Fruit fly (Drosophila melanogaster) whole organism, prepupa: Measurements from ENCODE around the gene Rhau.

Source experiments
- Blimp-1 ChIP-seq: fragments of 200-800 bp; sonication (Bioruptor generic); optimal IDR thresholded peaks from 3 replicates; lab custom pipeline; 2017; ENCODE audit warnings: missing biosample characterization, missing genetic modification characterization, mild to moderate bottlenecking, moderate library complexity, missing genetic modification reagents
- CG10631 ChIP-seq: fragments of 200-800 bp; sonication (Bioruptor generic); optimal IDR thresholded peaks from 2 replicates; lab custom pipeline; 2016; ENCODE audit warnings: missing biosample characterization, missing genetic modification characterization
- CG10669 ChIP-seq: fragments of 200-800 bp; sonication (Bioruptor generic); optimal IDR thresholded peaks from 3 replicates; lab custom pipeline; 2018; ENCODE audit warnings: missing biosample characterization, mild to moderate bottlenecking, missing genetic modification characterization, moderate library complexity
- CG11294 ChIP-seq: fragments of 200-800 bp; sonication (Bioruptor generic); IDR thresholded peaks from 2 replicates; pipeline ENCODE4 v1.3.6; 2022; ENCODE audit warnings: missing biosample characterization, missing genetic modification characterization
- CG11762 ChIP-seq: fragments of 200-800 bp; sonication (Bioruptor generic); optimal IDR thresholded peaks from 3 replicates; lab custom pipeline; 2016; ENCODE audit warnings: missing biosample characterization, missing genetic modification characterization; ENCODE audit not compliant: insufficient read depth
- CG11902 ChIP-seq: fragments of 200-800 bp; sonication (Bioruptor generic); optimal IDR thresholded peaks from 3 replicates; lab custom pipeline; 2016; ENCODE audit warnings: missing biosample characterization, missing genetic modification characterization
- CG16779 ChIP-seq: fragments of 200-800 bp; sonication (Bioruptor generic); optimal IDR thresholded peaks from 3 replicates; lab custom pipeline; 2017; ENCODE audit warnings: missing biosample characterization, mild to moderate bottlenecking, missing genetic modification characterization
- CG31627 ChIP-seq: fragments of 200-800 bp; sonication (Bioruptor generic); optimal IDR thresholded peaks from 3 replicates; lab custom pipeline; 2016; ENCODE audit warnings: missing biosample characterization, missing genetic modification characterization
- CG34406 ChIP-seq: fragments of 200-800 bp; sonication (Bioruptor generic); optimal IDR thresholded peaks from 3 replicates; lab custom pipeline; 2016; ENCODE audit warnings: missing biosample characterization, missing genetic modification characterization
- CG3919 ChIP-seq: fragments of 200-800 bp; sonication (Bioruptor generic); optimal IDR thresholded peaks from 3 replicates; lab custom pipeline; 2016; ENCODE audit warnings: missing biosample characterization, missing genetic modification characterization
- CG4318 ChIP-seq: fragments of 200-800 bp; sonication (Bioruptor generic); optimal IDR thresholded peaks from 3 replicates; lab custom pipeline; 2017; ENCODE audit warnings: missing biosample characterization, mild to moderate bottlenecking, missing genetic modification characterization
- CG6163 ChIP-seq: fragments of 200-800 bp; sonication (Bioruptor generic); IDR thresholded peaks from 3 replicates; pipeline ENCODE4 v1.3.6; 2022; ENCODE audit warnings: missing biosample characterization, missing genetic modification characterization
- CG6854 ChIP-seq: fragments of 200-800 bp; sonication (Bioruptor generic); optimal IDR thresholded peaks from 2 replicates; lab custom pipeline; 2017; ENCODE audit warnings: missing biosample characterization, mild to moderate bottlenecking, missing genetic modification characterization
- CG7368 ChIP-seq: fragments of 200-800 bp; sonication (Bioruptor generic); optimal IDR thresholded peaks from 3 replicates; lab custom pipeline; 2016; ENCODE audit warnings: missing biosample characterization, missing genetic modification characterization
- CG8119 ChIP-seq: fragments of 200-800 bp; sonication (Bioruptor generic); IDR thresholded peaks from 3 replicates; pipeline ENCODE4 v1.3.6; 2022; ENCODE audit warnings: missing biosample characterization, missing genetic modification characterization
- Eip78C ChIP-seq: fragments of 200-800 bp; sonication (Bioruptor generic); peaks from one replicate; lab custom pipeline; 2016; ENCODE audit warnings: missing biosample characterization, missing genetic modification characterization
- Ets96B ChIP-seq: fragments of 200-800 bp; optimal IDR thresholded peaks from 2 replicates; lab custom pipeline; 2019; ENCODE audit warnings: missing biosample characterization, mild to moderate bottlenecking, missing genetic modification characterization, moderate library complexity
- Gug ChIP-seq: fragments of 200-800 bp; sonication (Bioruptor generic); IDR thresholded peaks from 2 replicates; pipeline ENCODE4 v1.3.6; 2022; ENCODE audit warnings: missing biosample characterization, missing genetic modification characterization
- Hr39 ChIP-seq: fragments of 200-800 bp; sonication (Bioruptor generic); optimal IDR thresholded peaks from 2 replicates; lab custom pipeline; 2016; ENCODE audit warnings: missing biosample characterization, missing genetic modification characterization
- Hr4 ChIP-seq: fragments of 200-800 bp; sonication (Bioruptor generic); optimal IDR thresholded peaks from 3 replicates; lab custom pipeline; 2016; ENCODE audit warnings: missing biosample characterization, missing genetic modification characterization
- Met ChIP-seq: fragments of 200-800 bp; sonication (Bioruptor generic); optimal IDR thresholded peaks from 3 replicates; lab custom pipeline; 2016; ENCODE audit warnings: missing biosample characterization, missing genetic modification characterization
- OdsH ChIP-seq: fragments of 200-800 bp; sonication (Bioruptor generic); optimal IDR thresholded peaks from 3 replicates; lab custom pipeline; 2016; ENCODE audit warnings: missing biosample characterization, missing genetic modification characterization
- Smox ChIP-seq: fragments of 200-800 bp; sonication (Bioruptor generic); optimal IDR thresholded peaks from 3 replicates; lab custom pipeline; 2016; ENCODE audit warnings: missing biosample characterization, missing genetic modification characterization
- Sox15 ChIP-seq: fragments of 200-800 bp; sonication (Bioruptor generic); optimal IDR thresholded peaks from 3 replicates; lab custom pipeline; 2016; ENCODE audit warnings: missing biosample characterization, missing genetic modification characterization
- achi ChIP-seq: fragments of 200-800 bp; sonication (Bioruptor generic); optimal IDR thresholded peaks from 3 replicates; lab custom pipeline; 2016; ENCODE audit warnings: missing biosample characterization, missing genetic modification characterization
- acj6 ChIP-seq: fragments of 200-800 bp; sonication (Bioruptor generic); optimal IDR thresholded peaks from 3 replicates; lab custom pipeline; 2016; ENCODE audit warnings: missing biosample characterization, missing genetic modification characterization
- cyc ChIP-seq: fragments of 200-800 bp; sonication (Bioruptor generic); optimal IDR thresholded peaks from 3 replicates; lab custom pipeline; 2016; ENCODE audit warnings: missing biosample characterization, missing genetic modification characterization
- dsx ChIP-seq: fragments of 200-800 bp; optimal IDR thresholded peaks from 3 replicates; lab custom pipeline; 2019; ENCODE audit warnings: missing biosample characterization, mild to moderate bottlenecking, missing genetic modification characterization, moderate library complexity; ENCODE audit not compliant: poor library complexity, severe bottlenecking
- eg ChIP-seq: fragments of 200-800 bp; sonication (Bioruptor generic); IDR thresholded peaks from 3 replicates; pipeline ENCODE4 v1.3.6; 2022; ENCODE audit warnings: missing biosample characterization, missing genetic modification characterization
- esn ChIP-seq: fragments of 200-800 bp; sonication (Bioruptor generic); optimal IDR thresholded peaks from 2 replicates; lab custom pipeline; 2016; ENCODE audit warnings: missing biosample characterization, mild to moderate bottlenecking, missing genetic modification characterization, moderate library complexity
- fd59A ChIP-seq: fragments of 200-800 bp; sonication (Bioruptor generic); optimal IDR thresholded peaks from 2 replicates; lab custom pipeline; 2017; ENCODE audit warnings: missing biosample characterization, mild to moderate bottlenecking, missing genetic modification characterization, missing genetic modification reagents
- fd85E ChIP-seq: fragments of 200-800 bp; sonication (Bioruptor generic); optimal IDR thresholded peaks from 3 replicates; lab custom pipeline; 2016; ENCODE audit warnings: missing biosample characterization, missing genetic modification characterization
- pdm3 ChIP-seq: fragments of 200-800 bp; sonication (Bioruptor generic); optimal IDR thresholded peaks from 3 replicates; lab custom pipeline; 2016; ENCODE audit warnings: missing biosample characterization, missing genetic modification characterization
- salr ChIP-seq, 2 experiments: fragments of 200-800 bp; sonication (Bioruptor generic); optimal IDR thresholded peaks; 3 replicates each; lab custom pipeline; 2016 to 2018; ENCODE audit warnings: missing biosample characterization in 2 of 2, missing genetic modification characterization in 2 of 2, mild to moderate bottlenecking in 1 of 2
- ss ChIP-seq, 2 experiments: fragments of 200-800 bp; sonication (Bioruptor generic); optimal IDR thresholded peaks; 2 replicates in 1 of 2; 3 replicates in 1 of 2; lab custom pipeline; 2017 to 2018; ENCODE audit warnings: mild to moderate bottlenecking in 2 of 2, missing biosample characterization in 2 of 2, missing genetic modification characterization in 2 of 2, moderate library complexity in 1 of 2
- svp ChIP-seq: fragments of 200-800 bp; sonication (Bioruptor generic); peaks from one replicate; lab custom pipeline; 2016; ENCODE audit warnings: missing biosample characterization, missing genetic modification characterization
- topi ChIP-seq: fragments of 200-800 bp; sonication (Bioruptor generic); optimal IDR thresholded peaks from 3 replicates; lab custom pipeline; 2016; ENCODE audit warnings: missing biosample characterization, missing genetic modification characterization

Gene Rhau

dm6 chr2L:20752160-20752559, 5.6 kb downstream of the Rhau start, which contains the start of the genes Amacr and Ns4 (continued):
- TF ChIP-seq ss (GFP tag; optimal IDR thresholded peaks at IDR 0.05; lab: Kevin White, UChicago), result peak; percentile 75 to 79
- peak; percentile 46 for TF ChIP-seq CG16779
- peak; percentile 80 for TF ChIP-seq CG31627
- TF ChIP-seq CG11902, result peak; percentile 46
- TF ChIP-seq CG10669 (GFP tag; lab: Kevin White, UChicago), result no peak
- TF ChIP-seq Hr39 (GFP tag; lab: Kevin White, UChicago), result peak; percentile 82
- TF ChIP-seq achi, result peak; percentile 67
- no peak for TF ChIP-seq CG4318 (GFP tag; lab: Kevin White, UChicago)
- peak; percentile 56 for TF ChIP-seq Ets96B (tag; lab: Kevin White, UChicago)
- peak; percentile 80 for TF ChIP-seq CG3919 (GFP tag; lab: Kevin White, UChicago)
- peak; percentile 82 for TF ChIP-seq Hr4 (GFP tag; lab: Kevin White, UChicago)
- no peak for TF ChIP-seq CG10631
- TF ChIP-seq svp (GFP tag; lab: Kevin White, UChicago), result no peak
- TF ChIP-seq esn, result peak; percentile 77
- 0 out of 2 replicates have a peak, but pooled peaks have one; percentile 11 for TF ChIP-seq CG11294 (GFP tag; lab: Robert Waterston, UW)
- peak; percentile 51 to 78 for TF ChIP-seq salr (GFP tag; optimal IDR thresholded peaks at IDR 0.05; lab: Kevin White, UChicago)
- TF ChIP-seq CG34406 (GFP tag; lab: Kevin White, UChicago), result peak; percentile 52
- peak; percentile 51 for TF ChIP-seq CG11762
- TF ChIP-seq CG7368 (GFP tag; lab: Kevin White, UChicago), result peak; percentile 43
- TF ChIP-seq CG6854 (GFP tag; lab: Kevin White, UChicago), result peak; percentile 72
- peak; percentile 61 for TF ChIP-seq acj6 (GFP tag; lab: Kevin White, UChicago)
- TF ChIP-seq, all 60 proteins: peak for 41

- TF ChIP-seq Smox (GFP tag; lab: Kevin White, UChicago) (no peak), salr (GFP tag; optimal IDR thresholded peaks at IDR 0.05; lab: Kevin White, UChicago) (no peak), CG6163 (GFP tag; lab: Robert Waterston, UW) (no peak), Gug (GFP tag; lab: Robert Waterston, UW) (no peak), Eip78C (GFP tag; lab: Kevin White, UChicago) (no peak), Blimp-1 (peak; percentile 94), CG16779 (no peak), svp (GFP tag; lab: Kevin White, UChicago) (no peak), pdm3 (no peak), Hr39 (GFP tag; lab: Kevin White, UChicago) (no peak), CG3919 (GFP tag; lab: Kevin White, UChicago) (no peak), CG8119 (GFP tag; lab: Robert Waterston, UW) (0 out of 3 replicates have a peak, but pooled peaks have one; percentile 16), Met (GFP tag; lab: Kevin White, UChicago) (no peak), CG31627 (no peak), eg (GFP tag; lab: Robert Waterston, UW) (no peak)
Observed at dm6 chr2L:20735121-20735855, 22.5 kb downstream of the Rhau start.

- TF ChIP-seq Hr39 (GFP tag; lab: Kevin White, UChicago) (no peak), CG10631 (no peak), fd59A (GFP tag; lab: Kevin White, UChicago) (no peak), Eip78C (GFP tag; lab: Kevin White, UChicago) (no peak), Ets96B (tag; lab: Kevin White, UChicago) (no peak), Sox15 (no peak), fd85E (no peak), salr (GFP tag; optimal IDR thresholded peaks at IDR 0.05; lab: Kevin White, UChicago) (no peak), dsx (no peak), CG8119 (GFP tag; lab: Robert Waterston, UW) (no peak), cyc (GFP tag; lab: Kevin White, UChicago) (no peak), CG4318 (GFP tag; lab: Kevin White, UChicago) (no peak), CG7368 (GFP tag; lab: Kevin White, UChicago) (no peak), svp (GFP tag; lab: Kevin White, UChicago) (no peak), OdsH (GFP tag; lab: Kevin White, UChicago) (no peak), achi (no peak), topi (GFP tag; lab: Kevin White, UChicago) (no peak), Smox (GFP tag; lab: Kevin White, UChicago) (no peak)
Observed at dm6 chr2L:20734687-20735088, 23.1 kb downstream of the Rhau start.
